Worm (Caenorhabditis elegans) whole organism, mixed stage, embryonic: ENCODE measurements around the gene ced-11.
A peak's percentile ranks its signal among the peaks of the same experiment; 100 is the strongest.

ENCODE experiments used
- bed-3 ChIP-seq: fragments of 200-800 bp; sonication (Bioruptor generic); optimal IDR thresholded peaks from 3 replicates; lab custom pipeline; 2018; ENCODE audit warnings: mild to moderate bottlenecking, missing genetic modification characterization, moderate library complexity, missing compliant biosample characterization
- blmp-1 ChIP-seq: fragments of 150-350 bp; optimal IDR thresholded peaks from 2 replicates; lab custom pipeline; 2014; ENCODE audit warnings: missing biosample characterization, missing genetic modification characterization
- elt-3 ChIP-seq: fragments of 150-350 bp; optimal IDR thresholded peaks from 2 replicates; lab custom pipeline; 2014; ENCODE audit warnings: missing biosample characterization, missing genetic modification characterization
- mep-1 ChIP-seq: fragments of 150-350 bp; optimal IDR thresholded peaks from 2 replicates; lab custom pipeline; 2017; ENCODE audit warnings: missing biosample characterization, missing genetic modification reagents, missing genetic modification characterization, inconsistent platforms
- nhr-12 ChIP-seq: fragments of 150-350 bp; optimal IDR thresholded peaks from 2 replicates; lab custom pipeline; 2014; ENCODE audit warnings: missing biosample characterization, missing genetic modification characterization
- nhr-28 ChIP-seq: fragments of 150-350 bp; optimal IDR thresholded peaks from 2 replicates; lab custom pipeline; 2014; ENCODE audit warnings: missing biosample characterization, missing genetic modification characterization
- nhr-76 ChIP-seq: sonication (generic microtip); optimal IDR thresholded peaks from 2 replicates; lab custom pipeline; 2017; ENCODE audit warnings: missing biosample characterization, missing genetic modification characterization
- snpc-4 ChIP-seq: fragments of 150-350 bp; optimal IDR thresholded peaks from 2 replicates; lab custom pipeline; 2014; ENCODE audit warnings: missing biosample characterization, missing genetic modification characterization
- tbx-8 ChIP-seq: fragments of 200-800 bp; sonication (Bioruptor generic); optimal IDR thresholded peaks from 2 replicates; lab custom pipeline; 2018; ENCODE audit warnings: mild to moderate bottlenecking, missing genetic modification characterization, moderate library complexity, missing compliant biosample characterization
- unc-39 ChIP-seq: fragments of 150-350 bp; optimal IDR thresholded peaks from 2 replicates; lab custom pipeline; 2014; ENCODE audit warnings: missing biosample characterization, missing genetic modification characterization
- ztf-11 ChIP-seq: fragments of 150-350 bp; optimal IDR thresholded peaks from 2 replicates; lab custom pipeline; 2014; ENCODE audit warnings: missing biosample characterization, missing genetic modification characterization

- TF ChIP-seq bed-3 (GFP tag; lab: Kevin White, UChicago) (no peak), snpc-4 (tag; lab: Kevin White, UChicago) (no peak), nhr-12 (tag; lab: Kevin White, UChicago) (no peak), mep-1 (tag; lab: Kevin White, UChicago) (no peak), unc-39 (tag; lab: Kevin White, UChicago) (no peak), nhr-76 (tag; lab: Kevin White, UChicago) (no peak), tbx-8 (GFP tag; lab: Kevin White, UChicago) (peak; percentile 58), blmp-1 (tag; lab: Kevin White, UChicago) (no peak), ztf-11 (tag; lab: Kevin White, UChicago) (no peak), nhr-28 (tag; lab: Kevin White, UChicago) (no peak), elt-3 (tag; lab: Kevin White, UChicago) (no peak)
These were observed 15.3 kb upstream of the ced-11 start for ce11 chrIII:9104060-9104459.
